Worm (Caenorhabditis elegans) whole organism, L4 larva: ENCODE data around the gene nbet-1.

Experiments
- daf-16 ChIP-seq, 3 experiments: sonication (generic microtip); optimal IDR thresholded peaks; 2 replicates each; lab custom pipeline; 2016 to 2017; ENCODE audit warnings: missing genetic modification characterization in 3 of 3, missing genetic modification reagents in 3 of 3, mild to moderate bottlenecking in 2 of 3, missing compliant biosample characterization in 2 of 3, missing biosample characterization in 1 of 3, moderate library complexity in 1 of 3
- lin-39 ChIP-seq: fragments of 150-350 bp; optimal IDR thresholded peaks from 2 replicates; lab custom pipeline; 2014; ENCODE audit warnings: missing biosample characterization, missing genetic modification reagents, missing genetic modification characterization

- no peak for TF ChIP-seq daf-16 (GFP tag; optimal IDR thresholded peaks at IDR 0.05; lab: Kevin White, UChicago)
- TF ChIP-seq daf-16 (tag; optimal IDR thresholded peaks at IDR 0.05; lab: Kevin White, UChicago): no peak
- no peak for TF ChIP-seq lin-39 (tag; lab: Kevin White, UChicago)
These were observed 21.2 kb upstream of the nbet-1 start for ce11 chrIV:5188051-5188450.
